Fruit fly (Drosophila melanogaster) S2 (cell line): ENCODE data around the gene RpL17.

Experiments used
- CG8478 ChIP-seq: fragments of >200 bp; optimal IDR thresholded peaks from 2 replicates; lab custom pipeline; 2018
- CTCF ChIP-seq, 2 experiments: fragments of >200 bp; optimal IDR thresholded peaks; 2 replicates each; lab custom pipeline; 2018

dm6 chrX:6724904-6725505 lies 19.0 kb downstream of the RpL17 start:
- TF ChIP-seq CG8478 (lab: Kevin White, UChicago) = no peak
- no peak for TF ChIP-seq CTCF (optimal IDR thresholded peaks at IDR 0.05; lab: Kevin White, UChicago)
